Worm (Caenorhabditis elegans) whole organism, late embryonic: ENCODE data around the gene C32D5.7.

Source experiments
- ama-1 ChIP-seq: fragments of 150-350 bp; optimal IDR thresholded peaks from 2 replicates; lab custom pipeline; 2014
- ztf-16 ChIP-seq: sonication (generic microtip); optimal IDR thresholded peaks from 2 replicates; lab custom pipeline; 2017; ENCODE audit warnings: missing genetic modification characterization, missing compliant biosample characterization

ce11 chrII:6303209-6303740 lies 36.6 kb downstream of the C32D5.7 start, which contains the start of gene C29F5.1:
- TF ChIP-seq ama-1 (lab: Kevin White, UChicago) = no peak
- TF ChIP-seq ztf-16 (tag; lab: Kevin White, UChicago) = no peak
